Fruit fly (Drosophila melanogaster) whole organism, embryonic: ENCODE data around the gene elgi.
A peak's percentile ranks its signal among the peaks of the same experiment; 100 is the strongest.

Source experiments
- Abd-B ChIP-seq: fragments of 200-800 bp; sonication (Bioruptor generic); optimal IDR thresholded peaks from 2 replicates; lab custom pipeline; 2018; ENCODE audit warnings: missing biosample characterization, mild to moderate bottlenecking, missing genetic modification characterization, moderate library complexity
- CG10267 ChIP-seq: fragments of 200-800 bp; sonication (Bioruptor generic); optimal IDR thresholded peaks from 2 replicates; lab custom pipeline; 2018; ENCODE audit warnings: missing biosample characterization, mild to moderate bottlenecking, missing genetic modification characterization, moderate library complexity
- CG11085 ChIP-seq: fragments of 200-800 bp; sonication (Bioruptor generic); IDR thresholded peaks from 2 replicates; pipeline ENCODE4 v1.3.6; 2022; ENCODE audit warnings: missing biosample characterization, missing genetic modification characterization
- CG11695 ChIP-seq: fragments of 200-800 bp; sonication (Bioruptor generic); IDR thresholded peaks from 3 replicates; pipeline ENCODE4 v1.3.6; 2022; ENCODE audit warnings: missing biosample characterization, missing genetic modification characterization
- CG12104 ChIP-seq: fragments of 200-800 bp; sonication (Bioruptor generic); optimal IDR thresholded peaks from 3 replicates; lab custom pipeline; 2016; ENCODE audit warnings: missing biosample characterization, missing genetic modification characterization
- CG12942 ChIP-seq: fragments of 200-800 bp; sonication (Bioruptor generic); optimal IDR thresholded peaks from 3 replicates; lab custom pipeline; 2016; ENCODE audit warnings: missing biosample characterization, missing genetic modification characterization
- CG14710 ChIP-seq: fragments of 200-800 bp; sonication (Bioruptor generic); optimal IDR thresholded peaks from 3 replicates; lab custom pipeline; 2019; ENCODE audit warnings: missing biosample characterization, mild to moderate bottlenecking, missing genetic modification characterization, moderate library complexity
- CG17186 ChIP-seq: fragments of 200-800 bp; sonication (Bioruptor generic); optimal IDR thresholded peaks from 3 replicates; lab custom pipeline; 2017; ENCODE audit warnings: missing biosample characterization, missing genetic modification reagents, missing genetic modification characterization
- CG18011 ChIP-seq: fragments of 200-800 bp; sonication (Bioruptor generic); optimal IDR thresholded peaks from 2 replicates; lab custom pipeline; 2017; ENCODE audit warnings: missing biosample characterization, missing genetic modification characterization, mild to moderate bottlenecking, moderate library complexity, missing genotype
- CG2712 ChIP-seq: fragments of 200-800 bp; optimal IDR thresholded peaks from 3 replicates; lab custom pipeline; 2019; ENCODE audit warnings: missing biosample characterization, mild to moderate bottlenecking, missing genetic modification characterization, moderate library complexity
- CG30403 ChIP-seq: fragments of 200-800 bp; sonication (Bioruptor generic); optimal IDR thresholded peaks from 3 replicates; lab custom pipeline; 2016; ENCODE audit warnings: missing biosample characterization, missing genetic modification characterization
- CG3281 ChIP-seq: fragments of 200-800 bp; sonication (Bioruptor generic); optimal IDR thresholded peaks from 3 replicates; lab custom pipeline; 2017; ENCODE audit warnings: missing biosample characterization, mild to moderate bottlenecking, missing genetic modification characterization
- CG4404 ChIP-seq: fragments of 200-800 bp; sonication (Bioruptor generic); IDR thresholded peaks from 2 replicates; pipeline ENCODE4 v1.3.6; 2022; ENCODE audit warnings: missing biosample characterization, missing genetic modification characterization
- CG5245 ChIP-seq: fragments of 200-800 bp; sonication (Bioruptor generic); optimal IDR thresholded peaks from 3 replicates; lab custom pipeline; 2016; ENCODE audit warnings: missing biosample characterization, missing genetic modification characterization
- CG6654 ChIP-seq: fragments of 200-800 bp; sonication (Bioruptor generic); optimal IDR thresholded peaks from 2 replicates; lab custom pipeline; 2017; ENCODE audit warnings: missing biosample characterization, mild to moderate bottlenecking, missing genetic modification characterization
- CG7786 ChIP-seq: fragments of 200-800 bp; sonication (Bioruptor generic); optimal IDR thresholded peaks from 2 replicates; lab custom pipeline; 2016; ENCODE audit warnings: missing biosample characterization, missing genetic modification characterization
- CG7839 ChIP-seq: fragments of 200-800 bp; sonication (Bioruptor generic); optimal IDR thresholded peaks from 3 replicates; lab custom pipeline; 2018; ENCODE audit warnings: missing biosample characterization, mild to moderate bottlenecking, missing genetic modification characterization, moderate library complexity
- Chrac-16 ChIP-seq: fragments of 200-800 bp; sonication (Bioruptor generic); optimal IDR thresholded peaks from 3 replicates; lab custom pipeline; 2016; ENCODE audit warnings: missing biosample characterization, missing genetic modification characterization
- D19B ChIP-seq: fragments of 200-800 bp; sonication (Bioruptor generic); optimal IDR thresholded peaks from 2 replicates; lab custom pipeline; 2017; ENCODE audit warnings: missing biosample characterization, mild to moderate bottlenecking, missing genetic modification characterization
- Dbx ChIP-seq: fragments of 200-800 bp; sonication (Bioruptor generic); IDR thresholded peaks from 3 replicates; pipeline ENCODE4 v1.3.6; 2022; ENCODE audit warnings: missing biosample characterization, missing genetic modification characterization
- Deaf1 ChIP-seq: fragments of 200-800 bp; optimal IDR thresholded peaks from 3 replicates; lab custom pipeline; 2019; ENCODE audit warnings: missing biosample characterization, mild to moderate bottlenecking, missing genetic modification characterization, moderate library complexity
- E2f1 ChIP-seq: fragments of 200-800 bp; sonication (Bioruptor generic); IDR thresholded peaks from 2 replicates; pipeline ENCODE4 v1.3.6; 2022; ENCODE audit warnings: missing biosample characterization, missing genetic modification characterization
- Hmr ChIP-seq: fragments of 200-800 bp; sonication (Bioruptor generic); optimal IDR thresholded peaks from 3 replicates; lab custom pipeline; 2017; ENCODE audit warnings: mild to moderate bottlenecking, missing biosample characterization, missing genetic modification reagents, missing genetic modification characterization
- Hr3 ChIP-seq: fragments of 200-800 bp; sonication (Bioruptor generic); optimal IDR thresholded peaks from 3 replicates; lab custom pipeline; 2016; ENCODE audit warnings: missing biosample characterization, missing genetic modification characterization
- Lhr ChIP-seq: fragments of 200-800 bp; sonication (Bioruptor generic); optimal IDR thresholded peaks from 3 replicates; lab custom pipeline; 2017; ENCODE audit warnings: mild to moderate bottlenecking, missing biosample characterization, missing genetic modification reagents, missing genetic modification characterization
- Lpt ChIP-seq: fragments of >200 bp; optimal IDR thresholded peaks from 2 replicates; lab custom pipeline; 2018; ENCODE audit warnings: missing biosample characterization, missing genetic modification characterization
- NC2α ChIP-seq: fragments of 200-800 bp; sonication (Bioruptor generic); optimal IDR thresholded peaks from 2 replicates; lab custom pipeline; 2016; ENCODE audit warnings: missing biosample characterization, missing genetic modification characterization
- Nf-YC ChIP-seq: fragments of 200-800 bp; optimal IDR thresholded peaks from 3 replicates; lab custom pipeline; 2019; ENCODE audit warnings: missing biosample characterization, mild to moderate bottlenecking, missing genetic modification characterization, moderate library complexity
- PHDP ChIP-seq: fragments of 200-800 bp; sonication (Bioruptor generic); optimal IDR thresholded peaks from 3 replicates; lab custom pipeline; 2018; ENCODE audit warnings: missing biosample characterization, mild to moderate bottlenecking, missing genetic modification characterization, moderate library complexity
- Pdp1 ChIP-seq, 2 experiments: fragments of 200-800 bp; sonication (Bioruptor generic); optimal IDR thresholded peaks; 3 replicates each; lab custom pipeline; 2016; ENCODE audit warnings: missing biosample characterization in 2 of 2, missing genetic modification characterization in 2 of 2, mild to moderate bottlenecking in 1 of 2, moderate library complexity in 1 of 2
- Rfx ChIP-seq: fragments of 200-800 bp; sonication (Bioruptor generic); IDR thresholded peaks from 2 replicates; pipeline ENCODE4 v1.3.6; 2022; ENCODE audit warnings: missing biosample characterization, missing genetic modification characterization
- Sry-β ChIP-seq: fragments of 200-800 bp; sonication (Bioruptor generic); optimal IDR thresholded peaks from 2 replicates; lab custom pipeline; 2018; ENCODE audit warnings: missing biosample characterization, mild to moderate bottlenecking, missing genetic modification characterization, moderate library complexity
- Vsx1 ChIP-seq: fragments of 200-800 bp; sonication (Bioruptor generic); optimal IDR thresholded peaks from 2 replicates; lab custom pipeline; 2017; ENCODE audit warnings: missing biosample characterization, mild to moderate bottlenecking, missing genetic modification characterization, missing genetic modification reagents
- al ChIP-seq: fragments of 200-800 bp; sonication (Bioruptor generic); IDR thresholded peaks from 2 replicates; pipeline ENCODE4 v1.3.6; 2022; ENCODE audit warnings: missing biosample characterization, missing genetic modification characterization
- az2 ChIP-seq: fragments of 200-800 bp; sonication (Bioruptor generic); optimal IDR thresholded peaks from 3 replicates; lab custom pipeline; 2016; ENCODE audit warnings: missing biosample characterization, missing genetic modification characterization
- chinmo ChIP-seq: fragments of 200-800 bp; sonication (Bioruptor generic); IDR thresholded peaks from 4 replicates; pipeline ENCODE4 v1.3.6; 2022; ENCODE audit warnings: missing biosample characterization, missing genetic modification characterization; ENCODE audit not compliant: partially characterized antibody
- crp ChIP-seq, 2 experiments: fragments of 200-800 bp; sonication (Bioruptor generic); optimal IDR thresholded peaks; 2 replicates in 1 of 2; 3 replicates in 1 of 2; lab custom pipeline; 2017; ENCODE audit warnings: missing biosample characterization in 2 of 2, missing genetic modification characterization in 2 of 2, mild to moderate bottlenecking in 1 of 2, moderate library complexity in 1 of 2
- danr ChIP-seq: fragments of 200-800 bp; sonication (Bioruptor generic); IDR thresholded peaks from 2 replicates; pipeline ENCODE4 v1.3.6; 2022; ENCODE audit warnings: missing biosample characterization, missing genetic modification characterization
- esg ChIP-seq: fragments of 200-800 bp; sonication (Bioruptor generic); conservative IDR thresholded peaks from 2 replicates; pipeline ENCODE4 v1.3.6; 2022; ENCODE audit warnings: missing biosample characterization, missing genetic modification characterization
- gce ChIP-seq: fragments of 200-800 bp; sonication (Bioruptor generic); IDR thresholded peaks from 3 replicates; pipeline ENCODE4 v1.3.6; 2022; ENCODE audit warnings: missing biosample characterization, missing genetic modification characterization
- grn ChIP-seq: fragments of 200-800 bp; sonication (Bioruptor generic); optimal IDR thresholded peaks from 3 replicates; lab custom pipeline; 2017; ENCODE audit warnings: missing biosample characterization, missing genetic modification characterization
- gsb ChIP-seq: fragments of 200-800 bp; sonication (Bioruptor generic); IDR thresholded peaks from 2 replicates; pipeline ENCODE4 v1.3.6; 2022; ENCODE audit warnings: missing biosample characterization, missing genetic modification characterization
- ind ChIP-seq: fragments of 200-800 bp; sonication (Bioruptor generic); optimal IDR thresholded peaks from 3 replicates; lab custom pipeline; 2016; ENCODE audit warnings: missing biosample characterization, missing genetic modification characterization
- jigr1 ChIP-seq: fragments of 200-800 bp; sonication (Bioruptor generic); IDR thresholded peaks from 3 replicates; pipeline ENCODE4 v1.3.6; 2022; ENCODE audit warnings: missing biosample characterization, missing genetic modification characterization
- lab ChIP-seq: fragments of 200-800 bp; sonication (Bioruptor generic); optimal IDR thresholded peaks from 3 replicates; lab custom pipeline; 2017; ENCODE audit warnings: missing biosample characterization, missing genetic modification characterization, mild to moderate bottlenecking, moderate library complexity, missing genetic modification reagents
- lmd ChIP-seq: fragments of 200-800 bp; sonication (Bioruptor generic); IDR thresholded peaks from 2 replicates; pipeline ENCODE4 v1.3.6; 2022; ENCODE audit warnings: missing biosample characterization, missing genetic modification characterization
- mld ChIP-seq: fragments of 200-800 bp; sonication (Bioruptor generic); IDR thresholded peaks from 3 replicates; pipeline ENCODE4 v1.3.6; 2022; ENCODE audit warnings: missing biosample characterization, missing genetic modification characterization; ENCODE audit not compliant: partially characterized antibody
- onecut ChIP-seq: fragments of 200-800 bp; sonication (Bioruptor generic); IDR thresholded peaks from 2 replicates; pipeline ENCODE4 v1.3.6; 2022; ENCODE audit warnings: missing biosample characterization, missing genetic modification characterization
- pb ChIP-seq: fragments of 200-800 bp; sonication (Bioruptor generic); optimal IDR thresholded peaks from 3 replicates; lab custom pipeline; 2016; ENCODE audit warnings: missing biosample characterization, missing genetic modification characterization
- phol ChIP-seq: fragments of 200-800 bp; sonication (Bioruptor generic); optimal IDR thresholded peaks from 3 replicates; lab custom pipeline; 2018; ENCODE audit warnings: missing biosample characterization, mild to moderate bottlenecking, missing genetic modification characterization, moderate library complexity
- z ChIP-seq: fragments of 200-800 bp; sonication (Bioruptor generic); IDR thresholded peaks from 3 replicates; pipeline ENCODE4 v1.3.6; 2022; ENCODE audit warnings: missing biosample characterization, missing genetic modification characterization

The elgi gene

dm6 chr3L:15977565-15977964 is 21.2 kb downstream of the elgi start (continued):
- TF ChIP-seq Vsx1 (GFP tag; lab: Kevin White, UChicago) (no peak), CG5245 (GFP tag; lab: Kevin White, UChicago) (peak; percentile 32), gce (GFP tag; lab: Robert Waterston, UW) (peak; percentile 54; the same call in 2 of the 3 replicates), CG7786 (no peak), Sry-β (GFP tag; lab: Kevin White, UChicago) (no peak), CG3281 (GFP tag; lab: Kevin White, UChicago) (peak; percentile 35), al (GFP tag; lab: Robert Waterston, UW) (peak; percentile 58; the same call in 1 of the 2 replicates), danr (GFP tag; lab: Robert Waterston, UW) (peak; percentile 31; the same call in 1 of the 2 replicates), CG6654 (GFP tag; lab: Kevin White, UChicago) (no peak), CG10267 (tag; lab: Kevin White, UChicago) (peak; percentile 23), NC2α (GFP tag; lab: Kevin White, UChicago) (no peak), Dbx (GFP tag; lab: Robert Waterston, UW) (peak; percentile 58; the same call in 1 of the 3 replicates), Chrac-16 (no peak), Abd-B (GFP tag; lab: Kevin White, UChicago) (peak; percentile 51), Hmr (GFP tag; lab: Kevin White, UChicago) (no peak), E2f1 (GFP tag; lab: Robert Waterston, UW) (peak; percentile 59; the same call in 1 of the 2 replicates), CG11085 (GFP tag; lab: Robert Waterston, UW) (peak; percentile 25; the same call in 1 of the 2 replicates), CG2712 (tag; lab: Kevin White, UChicago) (peak; percentile 68), Pdp1 (GFP tag; optimal IDR thresholded peaks at IDR 0.05; lab: Kevin White, UChicago) (peak; percentile 10 to 86), gsb (GFP tag; lab: Robert Waterston, UW) (peak; percentile 71), CG12104 (GFP tag; lab: Kevin White, UChicago) (peak; percentile 12), mld (no peak), CG11695 (GFP tag; lab: Robert Waterston, UW) (peak; percentile 73), z (GFP tag; lab: Robert Waterston, UW) (no peak), Rfx (GFP tag; lab: Robert Waterston, UW) (peak; percentile 79), D19B (no peak), jigr1 (GFP tag; lab: Robert Waterston, UW) (peak; percentile 36; the same call in 2 of the 3 replicates), grn (GFP tag; lab: Kevin White, UChicago) (no peak), ind (peak; percentile 56), CG7839 (tag; lab: Kevin White, UChicago) (peak; percentile 75), esg (GFP tag; lab: Robert Waterston, UW) (peak; percentile 50), CG17186 (no peak), Deaf1 (peak; percentile 15), Hr3 (GFP tag; lab: Kevin White, UChicago) (peak; percentile 31), Lpt (GFP tag; lab: Kevin White, UChicago) (no peak), Nf-YC (tag; lab: Kevin White, UChicago) (peak; percentile 11), lmd (peak; percentile 77), Lhr (no peak), onecut (GFP tag; lab: Robert Waterston, UW) (0 out of 2 replicates have a peak, but pooled peaks have one; percentile 8), lab (peak; percentile 74), PHDP (tag; lab: Kevin White, UChicago) (peak; percentile 53), CG18011 (GFP tag; lab: Kevin White, UChicago) (no peak), CG14710 (tag; lab: Kevin White, UChicago) (peak; percentile 7), CG4404 (peak; percentile 45; the same call in 1 of the 2 replicates), CG30403 (GFP tag; lab: Kevin White, UChicago) (no peak), chinmo (no peak), CG12942 (GFP tag; lab: Kevin White, UChicago) (no peak), crp (GFP tag; optimal IDR thresholded peaks at IDR 0.05; lab: Kevin White, UChicago) (no peak), az2 (GFP tag; lab: Kevin White, UChicago) (no peak), phol (tag; lab: Kevin White, UChicago) (peak; percentile 56), pb (no peak)
